Fruit fly (Drosophila melanogaster): ENCODE results near the gene CG32236.

DNA sequence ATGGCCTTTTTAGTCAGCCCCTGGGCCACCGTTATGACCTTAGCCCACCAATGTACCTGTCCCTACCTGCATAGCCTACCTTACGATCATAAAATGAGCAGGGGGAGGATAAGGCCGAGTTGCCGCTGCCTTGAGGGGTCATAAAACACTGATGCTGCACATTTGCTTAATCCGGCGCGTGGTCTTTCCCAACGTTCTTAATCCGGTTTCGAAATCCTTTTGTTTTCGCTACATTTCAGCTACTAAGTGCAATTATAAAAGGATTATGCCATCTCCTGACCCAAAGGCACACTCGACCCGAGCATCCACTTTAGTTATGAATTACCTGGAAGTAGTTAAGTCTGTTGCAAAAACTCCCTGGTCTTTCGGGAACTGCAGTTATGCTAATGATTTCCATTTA is 29.2 kb upstream of the CG32236 start:
- TF ChIP-seq Sox102F (GFP tag; optimal IDR thresholded peaks at IDR 0.05) (no peak), CG16779 (tag; optimal IDR thresholded peaks at IDR 0.05) (no peak), CG11762 (GFP tag; optimal IDR thresholded peaks at IDR 0.05; ENCODE audit: insufficient read depth) (no peak), CG10669 (GFP tag; optimal IDR thresholded peaks at IDR 0.05) (no peak), dac (GFP tag; optimal IDR thresholded peaks at IDR 0.05) (no peak), fkh (GFP tag; optimal IDR thresholded peaks at IDR 0.05) (no peak)
